Worm (Caenorhabditis elegans) whole organism, L2 larva: ENCODE measurements around the gene W08A12.2.

Experiments used
- egl-27 ChIP-seq: sonication (generic microtip); optimal IDR thresholded peaks from 3 replicates; lab custom pipeline; 2017; ENCODE audit warnings: missing biosample characterization, missing genetic modification reagents, missing genetic modification characterization
- fos-1 ChIP-seq: fragments of 150-350 bp; optimal IDR thresholded peaks from 2 replicates; lab custom pipeline; 2014; ENCODE audit warnings: missing biosample characterization, missing genetic modification characterization
- lsy-2 ChIP-seq, 2 experiments: fragments of 150-350 bp in 1 of 2; sonication (generic microtip) in 1 of 2; optimal IDR thresholded peaks; 2 replicates each; lab custom pipeline; 2014 to 2017; ENCODE audit warnings: missing biosample characterization in 2 of 2, missing genetic modification characterization in 2 of 2
- nhr-23 ChIP-seq: fragments of 150-350 bp; optimal IDR thresholded peaks from 2 replicates; lab custom pipeline; 2014; ENCODE audit warnings: missing biosample characterization, missing genetic modification reagents, missing genetic modification characterization
- nhr-25 ChIP-seq: fragments of 150-350 bp; sonication (generic microtip); optimal IDR thresholded peaks from 3 replicates; lab custom pipeline; 2014; ENCODE audit warnings: missing biosample characterization, missing genetic modification characterization
- nhr-77 ChIP-seq: fragments of 150-350 bp; optimal IDR thresholded peaks from 2 replicates; lab custom pipeline; 2014; ENCODE audit warnings: missing biosample characterization, missing genetic modification characterization

DNA sequence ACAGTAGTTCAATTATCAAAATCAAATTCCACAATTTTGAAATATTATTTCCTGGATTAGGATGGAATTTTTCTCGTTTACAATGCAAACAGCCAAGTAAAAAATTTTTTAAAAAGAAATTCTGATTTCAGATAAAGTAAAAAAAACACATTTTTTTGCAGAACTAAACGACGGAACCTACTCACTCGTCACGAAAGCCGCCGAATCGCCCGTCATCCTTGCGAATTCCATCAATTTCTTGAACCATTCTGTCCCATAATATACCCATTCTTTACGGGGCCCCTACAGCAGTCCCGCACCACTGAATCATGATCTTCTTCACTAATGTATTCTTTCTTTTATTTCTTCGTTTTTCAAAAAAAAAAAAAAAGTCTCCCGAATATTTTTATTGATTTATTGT is 26.5 kb upstream of the W08A12.2 start:
- no peak for TF ChIP-seq lsy-2 (tag; optimal IDR thresholded peaks at IDR 0.05; lab: Kevin White, UChicago)
- no peak for TF ChIP-seq nhr-25 (tag; lab: Kevin White, UChicago)
- no peak for TF ChIP-seq nhr-23 (tag; lab: Kevin White, UChicago)
- no peak for TF ChIP-seq fos-1 (tag; lab: Kevin White, UChicago)
- TF ChIP-seq nhr-77 (tag; lab: Kevin White, UChicago) = no peak
- no peak for TF ChIP-seq egl-27 (tag; lab: Kevin White, UChicago)
